Fruit fly (Drosophila melanogaster) whole organism, embryonic: ENCODE measurements around the gene CG17264.

Experiments
- BEAF-32 ChIP-seq: fragments of 200-800 bp; sonication (Bioruptor generic); optimal IDR thresholded peaks from 3 replicates; lab custom pipeline; 2017; ENCODE audit warnings: missing biosample characterization, missing genetic modification characterization, mild to moderate bottlenecking, moderate library complexity, missing genetic modification reagents
- CG1024 ChIP-seq: fragments of 200-800 bp; sonication (Bioruptor generic); IDR thresholded peaks from 2 replicates; pipeline ENCODE4 v1.3.6; 2022; ENCODE audit warnings: missing biosample characterization, missing genetic modification characterization
- CG10654 ChIP-seq: fragments of 200-800 bp; sonication (Bioruptor generic); optimal IDR thresholded peaks from 2 replicates; lab custom pipeline; 2016; ENCODE audit warnings: missing biosample characterization, missing genetic modification characterization
- CG10959 ChIP-seq: fragments of 200-800 bp; sonication (Bioruptor generic); IDR thresholded peaks from 2 replicates; pipeline ENCODE4 v1.3.6; 2022; ENCODE audit warnings: missing biosample characterization, missing genetic modification characterization
- CG12236 ChIP-seq: fragments of 200-800 bp; sonication (Bioruptor generic); optimal IDR thresholded peaks from 2 replicates; lab custom pipeline; 2016; ENCODE audit warnings: missing biosample characterization, missing genetic modification characterization
- CG12299 ChIP-seq: fragments of 200-800 bp; sonication (Bioruptor generic); optimal IDR thresholded peaks from 2 replicates; lab custom pipeline; 2018; ENCODE audit warnings: missing biosample characterization, mild to moderate bottlenecking, missing genetic modification characterization
- CG12769 ChIP-seq: fragments of 200-800 bp; sonication (Bioruptor generic); optimal IDR thresholded peaks from 2 replicates; lab custom pipeline; 2019; ENCODE audit warnings: missing biosample characterization, mild to moderate bottlenecking, missing genetic modification characterization, moderate library complexity
- CG13424 ChIP-seq: fragments of 200-800 bp; sonication (Bioruptor generic); optimal IDR thresholded peaks from 2 replicates; lab custom pipeline; 2019; ENCODE audit warnings: missing biosample characterization, mild to moderate bottlenecking, missing genetic modification characterization, moderate library complexity
- CG14014 ChIP-seq: fragments of 200-800 bp; sonication (Bioruptor generic); IDR thresholded peaks from 2 replicates; pipeline ENCODE4 v1.3.6; 2022; ENCODE audit warnings: missing biosample characterization, missing genetic modification characterization
- CG14710 ChIP-seq: fragments of 200-800 bp; sonication (Bioruptor generic); optimal IDR thresholded peaks from 3 replicates; lab custom pipeline; 2019; ENCODE audit warnings: missing biosample characterization, mild to moderate bottlenecking, missing genetic modification characterization, moderate library complexity
- CG1647 ChIP-seq: fragments of 200-800 bp; sonication (Bioruptor generic); optimal IDR thresholded peaks from 3 replicates; lab custom pipeline; 2016; ENCODE audit warnings: missing biosample characterization, missing genetic modification characterization
- CG17385 ChIP-seq: fragments of 200-800 bp; sonication (Bioruptor generic); optimal IDR thresholded peaks from 3 replicates; lab custom pipeline; 2018; ENCODE audit warnings: missing biosample characterization, mild to moderate bottlenecking, missing genetic modification characterization
- CG2889 ChIP-seq: fragments of 200-800 bp; sonication (Bioruptor generic); IDR thresholded peaks from 3 replicates; pipeline ENCODE4 v1.3.6; 2022; ENCODE audit warnings: missing biosample characterization, missing genetic modification characterization
- CG30020 ChIP-seq: fragments of 200-800 bp; optimal IDR thresholded peaks from 2 replicates; lab custom pipeline; 2019; ENCODE audit warnings: missing biosample characterization, mild to moderate bottlenecking, missing genetic modification characterization, moderate library complexity
- CG30403 ChIP-seq: fragments of 200-800 bp; sonication (Bioruptor generic); optimal IDR thresholded peaks from 3 replicates; lab custom pipeline; 2016; ENCODE audit warnings: missing biosample characterization, missing genetic modification characterization
- CG3065 ChIP-seq: fragments of 200-800 bp; sonication (Bioruptor generic); optimal IDR thresholded peaks from 2 replicates; lab custom pipeline; 2016; ENCODE audit warnings: missing biosample characterization, missing genetic modification characterization
- CG4282 ChIP-seq: fragments of 200-800 bp; sonication (Bioruptor generic); optimal IDR thresholded peaks from 2 replicates; lab custom pipeline; 2016; ENCODE audit warnings: missing biosample characterization, missing genetic modification characterization
- CG4707 ChIP-seq: fragments of 200-800 bp; sonication (Bioruptor generic); optimal IDR thresholded peaks from 2 replicates; lab custom pipeline; 2018; ENCODE audit warnings: missing biosample characterization, mild to moderate bottlenecking, missing genetic modification characterization, moderate library complexity
- CG5245 ChIP-seq: fragments of 200-800 bp; sonication (Bioruptor generic); optimal IDR thresholded peaks from 3 replicates; lab custom pipeline; 2016; ENCODE audit warnings: missing biosample characterization, missing genetic modification characterization
- CG6254 ChIP-seq: fragments of 200-800 bp; sonication (Bioruptor generic); optimal IDR thresholded peaks from 3 replicates; lab custom pipeline; 2017; ENCODE audit warnings: mild to moderate bottlenecking, missing biosample characterization, missing genetic modification reagents, missing genetic modification characterization
- CG6854 ChIP-seq: fragments of 200-800 bp; sonication (Bioruptor generic); optimal IDR thresholded peaks from 3 replicates; lab custom pipeline; 2017; ENCODE audit warnings: missing biosample characterization, mild to moderate bottlenecking, missing genetic modification characterization
- CG7556 ChIP-seq: fragments of 200-800 bp; sonication (Bioruptor generic); optimal IDR thresholded peaks from 2 replicates; lab custom pipeline; 2017; ENCODE audit warnings: missing biosample characterization, mild to moderate bottlenecking, missing genetic modification characterization
- CG8089 ChIP-seq: fragments of 200-800 bp; sonication (Bioruptor generic); optimal IDR thresholded peaks from 3 replicates; lab custom pipeline; 2016; ENCODE audit warnings: missing biosample characterization, missing genetic modification characterization
- CG8924 ChIP-seq: fragments of 200-800 bp; optimal IDR thresholded peaks from 3 replicates; lab custom pipeline; 2019; ENCODE audit warnings: missing biosample characterization, mild to moderate bottlenecking, missing genetic modification characterization, moderate library complexity
- CG9437 ChIP-seq: fragments of 200-800 bp; sonication (Bioruptor generic); optimal IDR thresholded peaks from 2 replicates; lab custom pipeline; 2018; ENCODE audit warnings: missing biosample characterization, mild to moderate bottlenecking, missing genetic modification characterization
- CG9727 ChIP-seq: fragments of 200-800 bp; sonication (Bioruptor generic); optimal IDR thresholded peaks from 3 replicates; lab custom pipeline; 2017; ENCODE audit warnings: missing biosample characterization, mild to moderate bottlenecking, missing genetic modification characterization
- CTCF ChIP-seq: fragments of 200-800 bp; sonication (Bioruptor generic); optimal IDR thresholded peaks from 2 replicates; lab custom pipeline; 2017; ENCODE audit warnings: missing biosample characterization, mild to moderate bottlenecking, missing genetic modification characterization, moderate library complexity
- Chrac-16 ChIP-seq: fragments of 200-800 bp; sonication (Bioruptor generic); optimal IDR thresholded peaks from 3 replicates; lab custom pipeline; 2016; ENCODE audit warnings: missing biosample characterization, missing genetic modification characterization
- Dip2 ChIP-seq: fragments of 200-800 bp; sonication (Bioruptor generic); IDR thresholded peaks from 2 replicates; pipeline ENCODE4 v1.3.6; 2022; ENCODE audit warnings: missing biosample characterization, missing genetic modification characterization
- HLH3B ChIP-seq: fragments of 200-800 bp; sonication (Bioruptor generic); IDR thresholded peaks from 2 replicates; pipeline ENCODE4 v1.3.6; 2022; ENCODE audit warnings: missing biosample characterization, missing genetic modification characterization
- Mad ChIP-seq: fragments of 200-800 bp; sonication (Bioruptor generic); optimal IDR thresholded peaks from 2 replicates; lab custom pipeline; 2016; ENCODE audit warnings: missing biosample characterization, missing genetic modification characterization
- NK7.1 ChIP-seq: fragments of 200-800 bp; sonication (Bioruptor generic); optimal IDR thresholded peaks from 3 replicates; lab custom pipeline; 2016; ENCODE audit warnings: missing biosample characterization, missing genetic modification characterization
- Ravus ChIP-seq: fragments of 200-800 bp; sonication (Bioruptor generic); IDR thresholded peaks from 2 replicates; pipeline ENCODE4 v1.3.6; 2022; ENCODE audit warnings: missing biosample characterization, missing genetic modification characterization
- Rx ChIP-seq: fragments of 200-800 bp; sonication (Bioruptor generic); IDR thresholded peaks from 2 replicates; pipeline ENCODE4 v1.3.6; 2022; ENCODE audit warnings: missing biosample characterization, missing genetic modification characterization
- Scr ChIP-seq: fragments of 200-800 bp; sonication (Bioruptor generic); IDR thresholded peaks from 2 replicates; pipeline ENCODE4 v1.3.6; 2022; ENCODE audit warnings: missing biosample characterization, missing genetic modification characterization; ENCODE audit not compliant: partially characterized antibody
- Usf ChIP-seq: fragments of 200-800 bp; sonication (Bioruptor generic); optimal IDR thresholded peaks from 2 replicates; lab custom pipeline; 2017; ENCODE audit warnings: missing genotype, missing biosample characterization, missing genetic modification characterization
- ara ChIP-seq: fragments of 200-800 bp; sonication (Bioruptor generic); IDR thresholded peaks from 2 replicates; pipeline ENCODE4 v1.3.6; 2022; ENCODE audit warnings: missing biosample characterization, missing genetic modification characterization
- ase ChIP-seq: fragments of 200-800 bp; sonication (Bioruptor generic); IDR thresholded peaks from 3 replicates; pipeline ENCODE4 v1.3.6; 2022; ENCODE audit warnings: missing biosample characterization, missing genetic modification characterization
- cad ChIP-seq: fragments of >200 bp; optimal IDR thresholded peaks from 2 replicates; lab custom pipeline; 2017; ENCODE audit warnings: missing biosample characterization, missing genetic modification characterization
- chn ChIP-seq: fragments of 200-800 bp; sonication (Bioruptor generic); optimal IDR thresholded peaks from 2 replicates; lab custom pipeline; 2016; ENCODE audit warnings: missing biosample characterization, missing genetic modification characterization
- dan ChIP-seq: fragments of 200-800 bp; sonication (Bioruptor generic); IDR thresholded peaks from 2 replicates; pipeline ENCODE4 v1.3.6; 2022; ENCODE audit warnings: missing biosample characterization, missing genetic modification characterization
- fd64A ChIP-seq: fragments of 200-800 bp; sonication (Bioruptor generic); optimal IDR thresholded peaks from 3 replicates; lab custom pipeline; 2018; ENCODE audit warnings: missing biosample characterization, mild to moderate bottlenecking, missing genetic modification characterization
- gt ChIP-seq: fragments of 200-800 bp; sonication (Bioruptor generic); IDR thresholded peaks from 2 replicates; pipeline ENCODE4 v1.3.6; 2022; ENCODE audit warnings: missing biosample characterization, missing genetic modification characterization
- jing ChIP-seq: fragments of 200-800 bp; sonication (Bioruptor generic); optimal IDR thresholded peaks from 2 replicates; lab custom pipeline; 2018; ENCODE audit warnings: missing biosample characterization, mild to moderate bottlenecking, missing genetic modification characterization
- ken ChIP-seq: fragments of 200-800 bp; sonication (Bioruptor generic); IDR thresholded peaks from 3 replicates; pipeline ENCODE4 v1.3.6; 2022; ENCODE audit warnings: missing biosample characterization, missing genetic modification characterization
- knrl ChIP-seq: fragments of 200-800 bp; sonication (Bioruptor generic); IDR thresholded peaks from 3 replicates; pipeline ENCODE4 v1.3.6; 2022; ENCODE audit warnings: missing biosample characterization, missing genetic modification characterization; ENCODE audit not compliant: partially characterized antibody
- mam ChIP-seq: fragments of 200-800 bp; sonication (Bioruptor generic); optimal IDR thresholded peaks from 3 replicates; lab custom pipeline; 2016; ENCODE audit warnings: missing biosample characterization, missing genetic modification characterization
- ranshi ChIP-seq: fragments of 200-800 bp; sonication (Bioruptor generic); IDR thresholded peaks from 2 replicates; pipeline ENCODE4 v1.3.6; 2022; ENCODE audit warnings: missing biosample characterization, missing genetic modification characterization
- sqz ChIP-seq: fragments of 200-800 bp; sonication (Bioruptor generic); optimal IDR thresholded peaks from 3 replicates; lab custom pipeline; 2018; ENCODE audit warnings: missing biosample characterization, mild to moderate bottlenecking, missing genetic modification characterization
- ssp ChIP-seq: fragments of 200-800 bp; sonication (Bioruptor generic); IDR thresholded peaks from 2 replicates; pipeline ENCODE4 v1.3.6; 2022; ENCODE audit warnings: missing biosample characterization, missing genetic modification characterization
- tap ChIP-seq: fragments of 200-800 bp; optimal IDR thresholded peaks from 3 replicates; lab custom pipeline; 2019; ENCODE audit warnings: missing biosample characterization, mild to moderate bottlenecking, missing genetic modification characterization, moderate library complexity
- zfh1 ChIP-seq: fragments of 200-800 bp; sonication (Bioruptor generic); IDR thresholded peaks from 3 replicates; pipeline ENCODE4 v1.3.6; 2022; ENCODE audit warnings: missing biosample characterization, missing genetic modification characterization

CG17264 gene

dm6 chr2L:2972439-2972936, 45.8 kb upstream of the CG17264 start, which contains the start of the genes Rrp1 and gammaTub23C:
Gene Rrp1 (minus strand): TSS chr2L:2972508.
Gene gammaTub23C (plus strand): TSS chr2L:2972891.
- TF ChIP-seq CG12236 (GFP tag; lab: Kevin White, UChicago) (peak; percentile 41), CG8089 (GFP tag; lab: Kevin White, UChicago) (peak; percentile 67), CG5245 (peak; percentile 78), Chrac-16 (GFP tag; lab: Kevin White, UChicago) (peak; percentile 92), CG9727 (GFP tag; lab: Kevin White, UChicago) (peak; percentile 95), ssp (peak; percentile 80), CG9437 (GFP tag; lab: Kevin White, UChicago) (peak; percentile 93), knrl (GFP tag; lab: Robert Waterston, UW) (no peak), CG8924 (peak; percentile 91), CG6254 (GFP tag; lab: Kevin White, UChicago) (peak; percentile 77), CG17385 (peak; percentile 86), CG1647 (peak; percentile 60), Rx (GFP tag; lab: Robert Waterston, UW) (no peak), ara (GFP tag; lab: Robert Waterston, UW) (peak; percentile 78), Usf (GFP tag; lab: Kevin White, UChicago) (peak; percentile 91), gt (peak; percentile 47; the same call in 1 of the 2 replicates), sqz (no peak), CG30020 (tag; lab: Kevin White, UChicago) (peak; percentile 83), HLH3B (peak; percentile 80), NK7.1 (GFP tag; lab: Kevin White, UChicago) (peak; percentile 50), CG2889 (GFP tag; lab: Robert Waterston, UW) (peak; percentile 67), Mad (GFP tag; lab: Kevin White, UChicago) (peak; percentile 81), jing (GFP tag; lab: Kevin White, UChicago) (peak; percentile 63), CG4282 (GFP tag; lab: Kevin White, UChicago) (no peak), ranshi (peak; percentile 80), CG14014 (GFP tag; lab: Robert Waterston, UW) (peak; percentile 74), zfh1 (GFP tag; lab: Robert Waterston, UW) (peak; percentile 70), mam (GFP tag; lab: Kevin White, UChicago) (peak; percentile 72), fd64A (GFP tag; lab: Kevin White, UChicago) (peak; percentile 46), chn (GFP tag; lab: Kevin White, UChicago) (peak; percentile 82), CG3065 (GFP tag; lab: Kevin White, UChicago) (peak; percentile 88), Scr (GFP tag; lab: Robert Waterston, UW) (no peak), CG14710 (tag; lab: Kevin White, UChicago) (peak; percentile 96), Dip2 (GFP tag; lab: Robert Waterston, UW) (0 out of 2 replicates have a peak, but pooled peaks have one; percentile 25), tap (peak; percentile 78), CG12299 (peak; percentile 79), CG1024 (GFP tag; lab: Robert Waterston, UW) (peak; percentile 66; the same call in 1 of the 2 replicates), CG30403 (GFP tag; lab: Kevin White, UChicago) (peak; percentile 97), dan (GFP tag; lab: Robert Waterston, UW) (peak; percentile 52; the same call in 1 of the 2 replicates), ase (GFP tag; lab: Robert Waterston, UW) (peak; percentile 78), CG4707 (GFP tag; lab: Kevin White, UChicago) (peak; percentile 47), CG10959 (GFP tag; lab: Robert Waterston, UW) (peak; percentile 55; the same call in 1 of the 2 replicates), CG12769 (tag; lab: Kevin White, UChicago) (no peak), CG10654 (GFP tag; lab: Kevin White, UChicago) (peak; percentile 86), cad (GFP tag; lab: Kevin White, UChicago) (no peak), BEAF-32 (GFP tag; lab: Kevin White, UChicago) (peak; percentile 62), CG6854 (GFP tag; lab: Kevin White, UChicago) (peak; percentile 74), CTCF (GFP tag; lab: Kevin White, UChicago) (peak; percentile 48), CG13424 (tag; lab: Kevin White, UChicago) (peak; percentile 93), CG7556 (GFP tag; lab: Kevin White, UChicago) (peak; percentile 94), ken (GFP tag; lab: Robert Waterston, UW) (peak; percentile 44; the same call in 1 of the 3 replicates), Ravus (GFP tag; lab: Robert Waterston, UW) (peak; percentile 34)
